Fruit fly (Drosophila melanogaster) ovary, adult (tissue): ENCODE results near the gene Acbp4.

Experiments
- CG17801 ChIP-seq: fragments of 200-800 bp; optimal IDR thresholded peaks from 2 replicates; lab custom pipeline; 2019; ENCODE audit warnings: missing biosample characterization, mild to moderate bottlenecking, missing genetic modification characterization, moderate library complexity; ENCODE audit not compliant: partially characterized antibody

The Acbp4 gene

dm6 chr3L:7094548-7095072 lies 33.5 kb downstream of the Acbp4 start, which contains the start of gene form3:
TSS of gene form3 (plus strand) at chr3L:7094818.
- TF ChIP-seq CG17801 (GFP tag; lab: Kevin White, UChicago), result no peak

- no peak for TF ChIP-seq CG17801 (GFP tag; lab: Kevin White, UChicago)
These were observed 34.0 kb downstream of the Acbp4 start for dm6 chr3L:7094020-7094419.

- TF ChIP-seq CG17801 (GFP tag; lab: Kevin White, UChicago), result no peak
These were observed 35.2 kb downstream of the Acbp4 start, which contains the start of gene Cpr65Ec for dm6 chr3L:7092904-7093303. TSS of gene Cpr65Ec (plus strand) at chr3L:7093204.

dm6 chr3L:7091331-7091904 lies 36.6 kb downstream of the Acbp4 start:
- no peak for TF ChIP-seq CG17801 (GFP tag; lab: Kevin White, UChicago)

- TF ChIP-seq CG17801 (GFP tag; lab: Kevin White, UChicago), result no peak
These were observed 37.3 kb downstream of the Acbp4 start for dm6 chr3L:7090764-7091163.

- no peak for TF ChIP-seq CG17801 (GFP tag; lab: Kevin White, UChicago)
These were observed 39.4 kb downstream of the Acbp4 start, which contains the start of gene Cpr65Eb for dm6 chr3L:7088687-7089086. TSS of gene Cpr65Eb (minus strand) at chr3L:7088787.

dm6 chr3L:7087347-7087746 lies 40.7 kb downstream of the Acbp4 start:
- TF ChIP-seq CG17801 (GFP tag; lab: Kevin White, UChicago), result no peak

dm6 chr3L:7086558-7087059 lies 41.5 kb downstream of the Acbp4 start, which contains the start of gene Cpr65Ea:
TSS of gene Cpr65Ea (minus strand) at chr3L:7086608.
- TF ChIP-seq CG17801 (GFP tag; lab: Kevin White, UChicago), result no peak

- TF ChIP-seq CG17801 (GFP tag; lab: Kevin White, UChicago), result no peak
These were observed 42.0 kb downstream of the Acbp4 start for dm6 chr3L:7086093-7086492.

- TF ChIP-seq CG17801 (GFP tag; lab: Kevin White, UChicago), result no peak
These were observed 45.9 kb downstream of the Acbp4 start for dm6 chr3L:7082168-7082567.
